Worm (Caenorhabditis elegans) whole organism, L2 larva: ENCODE measurements around the gene C06A6.2.

Source experiments
- C34F6.9 ChIP-seq: fragments of 150-350 bp; optimal IDR thresholded peaks from 2 replicates; lab custom pipeline; 2014; ENCODE audit warnings: missing biosample characterization, missing genetic modification characterization
- F13H6.1 ChIP-seq: sonication (generic microtip); optimal IDR thresholded peaks from 2 replicates; lab custom pipeline; 2016; ENCODE audit warnings: missing genetic modification characterization, missing compliant biosample characterization
- R02D3.7 ChIP-seq: fragments of 150-350 bp; optimal IDR thresholded peaks from 2 replicates; lab custom pipeline; 2014; ENCODE audit warnings: missing biosample characterization, missing genetic modification characterization
- Y55F3AM.14 ChIP-seq: fragments of 200-800 bp; sonication (Bioruptor generic); optimal IDR thresholded peaks from 2 replicates; lab custom pipeline; 2018; ENCODE audit warnings: mild to moderate bottlenecking, missing genetic modification characterization, missing compliant biosample characterization
- ZK546.5 ChIP-seq: sonication (generic microtip); optimal IDR thresholded peaks from 2 replicates; lab custom pipeline; 2017; ENCODE audit warnings: missing biosample characterization, missing genetic modification characterization
- alr-1 ChIP-seq: fragments of 150-350 bp; optimal IDR thresholded peaks from 2 replicates; lab custom pipeline; 2014; ENCODE audit warnings: missing biosample characterization, missing genetic modification characterization
- aly-2 ChIP-seq: fragments of 150-350 bp; optimal IDR thresholded peaks from 2 replicates; lab custom pipeline; 2014; ENCODE audit warnings: missing biosample characterization, missing genetic modification characterization
- ama-1 ChIP-seq: fragments of 150-350 bp; optimal IDR thresholded peaks from 2 replicates; lab custom pipeline; 2018; ENCODE audit warnings: inconsistent platforms
- blmp-1 ChIP-seq: sonication (generic microtip); optimal IDR thresholded peaks from 2 replicates; lab custom pipeline; 2017; ENCODE audit warnings: missing genetic modification characterization, mild to moderate bottlenecking, missing compliant biosample characterization, antibody characterized with exemption, moderate library complexity; ENCODE audit not compliant: insufficient read depth
- ceh-16 ChIP-seq: fragments of 150-350 bp; optimal IDR thresholded peaks from 2 replicates; lab custom pipeline; 2014; ENCODE audit warnings: missing biosample characterization, missing genetic modification characterization
- ceh-82 ChIP-seq: fragments of 150-350 bp; optimal IDR thresholded peaks from 2 replicates; lab custom pipeline; 2014; ENCODE audit warnings: missing biosample characterization, missing genetic modification characterization
- crh-2 ChIP-seq: sonication (generic microtip); optimal IDR thresholded peaks from 2 replicates; lab custom pipeline; 2017; ENCODE audit warnings: missing biosample characterization, missing genetic modification characterization
- dmd-4 ChIP-seq: sonication (generic microtip); optimal IDR thresholded peaks from 2 replicates; lab custom pipeline; 2017; ENCODE audit warnings: missing biosample characterization, missing genetic modification characterization
- egl-27 ChIP-seq: sonication (generic microtip); optimal IDR thresholded peaks from 3 replicates; lab custom pipeline; 2017; ENCODE audit warnings: missing biosample characterization, missing genetic modification reagents, missing genetic modification characterization
- elt-1 ChIP-seq: fragments of 150-350 bp; optimal IDR thresholded peaks from 2 replicates; lab custom pipeline; 2014; ENCODE audit warnings: missing biosample characterization, missing genetic modification characterization
- elt-3 ChIP-seq: sonication (generic microtip); optimal IDR thresholded peaks from 2 replicates; lab custom pipeline; 2017; ENCODE audit warnings: missing biosample characterization, missing genetic modification characterization
- fos-1 ChIP-seq: fragments of 150-350 bp; optimal IDR thresholded peaks from 2 replicates; lab custom pipeline; 2014; ENCODE audit warnings: missing biosample characterization, missing genetic modification characterization
- gmeb-1 ChIP-seq: fragments of 150-350 bp; optimal IDR thresholded peaks from 2 replicates; lab custom pipeline; 2014; ENCODE audit warnings: missing biosample characterization, missing genetic modification characterization
- lin-11 ChIP-seq: fragments of 150-350 bp; sonication (generic microtip); optimal IDR thresholded peaks from 2 replicates; lab custom pipeline; 2014; ENCODE audit warnings: missing biosample characterization, missing genetic modification characterization, inconsistent platforms, mixed read lengths
- lin-13 ChIP-seq: fragments of 150-350 bp; optimal IDR thresholded peaks from 2 replicates; lab custom pipeline; 2014; ENCODE audit warnings: missing biosample characterization, missing genetic modification reagents, missing genetic modification characterization
- lin-39 ChIP-seq: fragments of 150-350 bp; optimal IDR thresholded peaks from 2 replicates; lab custom pipeline; 2014; ENCODE audit warnings: missing biosample characterization, missing genetic modification reagents, missing genetic modification characterization
- lsy-2 ChIP-seq, 2 experiments: fragments of 150-350 bp in 1 of 2; sonication (generic microtip) in 1 of 2; optimal IDR thresholded peaks; 2 replicates each; lab custom pipeline; 2014 to 2017; ENCODE audit warnings: missing biosample characterization in 2 of 2, missing genetic modification characterization in 2 of 2
- mab-5 ChIP-seq: fragments of 150-350 bp; optimal IDR thresholded peaks from 2 replicates; lab custom pipeline; 2014; ENCODE audit warnings: missing biosample characterization, missing genetic modification characterization
- mbf-1 ChIP-seq: sonication (generic microtip); optimal IDR thresholded peaks from 2 replicates; lab custom pipeline; 2017; ENCODE audit warnings: missing biosample characterization, missing genetic modification characterization
- mdl-1 ChIP-seq, 2 experiments: fragments of 150-350 bp in 1 of 2; sonication (generic microtip) in 1 of 2; optimal IDR thresholded peaks; 2 replicates each; lab custom pipeline; 2017; ENCODE audit warnings: missing biosample characterization in 2 of 2, missing genetic modification characterization in 2 of 2
- nhr-10 ChIP-seq: sonication (generic microtip); optimal IDR thresholded peaks from 2 replicates; lab custom pipeline; 2017; ENCODE audit warnings: missing biosample characterization, missing genetic modification characterization
- nhr-11 ChIP-seq: fragments of 150-350 bp; optimal IDR thresholded peaks from 2 replicates; lab custom pipeline; 2014; ENCODE audit warnings: missing biosample characterization, missing genetic modification characterization
- nhr-12 ChIP-seq: fragments of 150-350 bp; optimal IDR thresholded peaks from 2 replicates; lab custom pipeline; 2014; ENCODE audit warnings: missing biosample characterization, missing genetic modification characterization
- nhr-129 ChIP-seq: fragments of 150-350 bp; optimal IDR thresholded peaks from 2 replicates; lab custom pipeline; 2014; ENCODE audit warnings: missing biosample characterization, missing genetic modification characterization
- nhr-21 ChIP-seq: fragments of 150-350 bp; optimal IDR thresholded peaks from 2 replicates; lab custom pipeline; 2014; ENCODE audit warnings: missing biosample characterization, missing genetic modification characterization
- nhr-23 ChIP-seq: fragments of 150-350 bp; optimal IDR thresholded peaks from 2 replicates; lab custom pipeline; 2014; ENCODE audit warnings: missing biosample characterization, missing genetic modification reagents, missing genetic modification characterization
- nhr-237 ChIP-seq: fragments of 150-350 bp; optimal IDR thresholded peaks from 2 replicates; lab custom pipeline; 2014; ENCODE audit warnings: missing biosample characterization, missing genetic modification characterization
- nhr-25 ChIP-seq: fragments of 150-350 bp; sonication (generic microtip); optimal IDR thresholded peaks from 3 replicates; lab custom pipeline; 2014; ENCODE audit warnings: missing biosample characterization, missing genetic modification characterization
- nhr-6 ChIP-seq: fragments of 150-350 bp; optimal IDR thresholded peaks from 2 replicates; lab custom pipeline; 2014; ENCODE audit warnings: missing biosample characterization, missing genetic modification characterization
- nhr-77 ChIP-seq: fragments of 150-350 bp; optimal IDR thresholded peaks from 2 replicates; lab custom pipeline; 2014; ENCODE audit warnings: missing biosample characterization, missing genetic modification characterization
- peb-1 ChIP-seq: fragments of 150-350 bp; optimal IDR thresholded peaks from 2 replicates; lab custom pipeline; 2014; ENCODE audit warnings: missing biosample characterization, missing genetic modification characterization
- sem-4 ChIP-seq: fragments of 150-350 bp; optimal IDR thresholded peaks from 2 replicates; lab custom pipeline; 2014; ENCODE audit warnings: missing biosample characterization, missing genetic modification reagents, missing genetic modification characterization
- skn-1 ChIP-seq: sonication (generic microtip); optimal IDR thresholded peaks from 2 replicates; lab custom pipeline; 2017; ENCODE audit warnings: missing biosample characterization, missing genetic modification characterization
- sma-3 ChIP-seq: sonication (generic microtip); optimal IDR thresholded peaks from 2 replicates; lab custom pipeline; 2016; ENCODE audit warnings: missing genetic modification reagents, missing genetic modification characterization, missing compliant biosample characterization
- sma-9 ChIP-seq, 2 experiments: fragments of 150-350 bp in 1 of 2; sonication (generic microtip) in 1 of 2; optimal IDR thresholded peaks; 2 replicates each; lab custom pipeline; 2014 to 2016; ENCODE audit warnings: missing genetic modification characterization in 2 of 2, mild to moderate bottlenecking in 1 of 2, missing biosample characterization in 1 of 2, missing compliant biosample characterization in 1 of 2, missing genetic modification reagents in 1 of 2, moderate library complexity in 1 of 2
- snpc-4 ChIP-seq: fragments of 150-350 bp; optimal IDR thresholded peaks from 2 replicates; lab custom pipeline; 2014; ENCODE audit warnings: missing biosample characterization, missing genetic modification characterization
- unc-39 ChIP-seq: fragments of 150-350 bp; optimal IDR thresholded peaks from 2 replicates; lab custom pipeline; 2014; ENCODE audit warnings: missing biosample characterization, missing genetic modification characterization
- unc-55 ChIP-seq: fragments of 150-350 bp; sonication (generic microtip); optimal IDR thresholded peaks from 3 replicates; lab custom pipeline; 2014; ENCODE audit warnings: missing biosample characterization, missing genetic modification reagents, missing genetic modification characterization
- unc-62 ChIP-seq: fragments of 150-350 bp; optimal IDR thresholded peaks from 2 replicates; lab custom pipeline; 2014; ENCODE audit warnings: missing biosample characterization, missing genetic modification reagents, missing genetic modification characterization
- zag-1 ChIP-seq: fragments of 150-350 bp; optimal IDR thresholded peaks from 2 replicates; lab custom pipeline; 2014; ENCODE audit warnings: missing biosample characterization, missing genetic modification characterization
- ztf-1 ChIP-seq: fragments of 200-800 bp; sonication (Bioruptor generic); conservative IDR thresholded peaks from 2 replicates; pipeline ENCODE4 v1.3.6; 2022; ENCODE audit warnings: missing genetic modification characterization, missing compliant biosample characterization
- ztf-11 ChIP-seq: sonication (generic microtip); optimal IDR thresholded peaks from 2 replicates; lab custom pipeline; 2017; ENCODE audit warnings: missing biosample characterization, missing genetic modification characterization
- ztf-4 ChIP-seq: fragments of 150-350 bp; optimal IDR thresholded peaks from 2 replicates; lab custom pipeline; 2014; ENCODE audit warnings: missing biosample characterization, missing genetic modification characterization

Gene C06A6.2

ce11 chrIV:7817852-7818251, 28.6 kb upstream of the C06A6.2 start, which contains the start of gene ric-3:
Gene ric-3 (plus strand): TSS chrIV:7818251.
- TF ChIP-seq mdl-1 (tag; optimal IDR thresholded peaks at IDR 0.05; lab: Kevin White, UChicago), result peak in 1 of 2 experiments; percentile 10
- no peak for TF ChIP-seq sma-3 (GFP tag; lab: Kevin White, UChicago)
- TF ChIP-seq lin-13 (GFP tag; lab: Kevin White, UChicago), result peak; percentile 26
- peak; percentile 72 for TF ChIP-seq nhr-6
- no peak for TF ChIP-seq nhr-25
- no peak for TF ChIP-seq nhr-237 (tag; lab: Kevin White, UChicago)
- peak; percentile 42 for TF ChIP-seq egl-27 (tag; lab: Kevin White, UChicago)
- no peak for TF ChIP-seq aly-2 (tag; lab: Kevin White, UChicago)
- TF ChIP-seq ztf-11 (tag; lab: Kevin White, UChicago), result no peak
- peak; percentile 38 for TF ChIP-seq fos-1 (tag; lab: Kevin White, UChicago)
- peak; percentile 86 for TF ChIP-seq sma-9 (GFP tag; optimal IDR thresholded peaks at IDR 0.05; lab: Kevin White, UChicago)
- no peak for TF ChIP-seq sma-9 (tag; optimal IDR thresholded peaks at IDR 0.05; lab: Kevin White, UChicago)
- TF ChIP-seq ztf-1 (GFP tag; lab: Robert Waterston, UW), result no peak
- TF ChIP-seq R02D3.7 (tag; lab: Kevin White, UChicago), result no peak
- no peak for TF ChIP-seq lin-39
- no peak for TF ChIP-seq unc-39 (tag; lab: Kevin White, UChicago)
- TF ChIP-seq mbf-1 (tag; lab: Kevin White, UChicago), result no peak
- TF ChIP-seq skn-1 (tag; lab: Kevin White, UChicago), result no peak
- peak; percentile 89 for TF ChIP-seq unc-55
- TF ChIP-seq lsy-2 (tag; optimal IDR thresholded peaks at IDR 0.05; lab: Kevin White, UChicago), result peak; percentile 15 to 79
- no peak for TF ChIP-seq Y55F3AM.14 (GFP tag; lab: Kevin White, UChicago)
- TF ChIP-seq ZK546.5 (tag; lab: Kevin White, UChicago), result no peak
- TF ChIP-seq snpc-4 (tag; lab: Kevin White, UChicago), result peak; percentile 36
- TF ChIP-seq F13H6.1, result peak; percentile 84
- TF ChIP-seq ama-1 (lab: Kevin White, UChicago), result no peak
- TF ChIP-seq blmp-1 (tag; lab: Kevin White, UChicago), result no peak
- TF ChIP-seq elt-3 (tag; lab: Kevin White, UChicago), result no peak
- no peak for TF ChIP-seq ceh-82 (tag; lab: Kevin White, UChicago)
- peak; percentile 84 for TF ChIP-seq nhr-129 (tag; lab: Kevin White, UChicago)
- TF ChIP-seq unc-62, result no peak
- TF ChIP-seq dmd-4 (tag; lab: Kevin White, UChicago), result no peak
- TF ChIP-seq crh-2, result peak; percentile 68
- no peak for TF ChIP-seq alr-1 (tag; lab: Kevin White, UChicago)
- no peak for TF ChIP-seq elt-1 (tag; lab: Kevin White, UChicago)
- TF ChIP-seq gmeb-1, result no peak
- TF ChIP-seq nhr-77, result no peak
- no peak for TF ChIP-seq peb-1 (tag; lab: Kevin White, UChicago)
- no peak for TF ChIP-seq nhr-23
- TF ChIP-seq nhr-11 (tag; lab: Kevin White, UChicago), result no peak
- no peak for TF ChIP-seq nhr-12 (tag; lab: Kevin White, UChicago)
- TF ChIP-seq nhr-10 (tag; lab: Kevin White, UChicago), result no peak
- peak; percentile 54 for TF ChIP-seq lin-11 (tag; lab: Kevin White, UChicago)
- TF ChIP-seq zag-1, result peak; percentile 75
- peak; percentile 26 for TF ChIP-seq nhr-21
- no peak for TF ChIP-seq ceh-16 (tag; lab: Kevin White, UChicago)
- TF ChIP-seq C34F6.9, result peak; percentile 93
- TF ChIP-seq ztf-4 (tag; lab: Kevin White, UChicago), result no peak
- peak; percentile 45 for TF ChIP-seq mab-5 (tag; lab: Kevin White, UChicago)
- TF ChIP-seq sem-4 (tag; lab: Kevin White, UChicago), result peak; percentile 71
